Worm (Caenorhabditis elegans) whole organism, L4 larva: Measurements from ENCODE around the gene ZK616.8.

ENCODE experiments used
- dmd-9 ChIP-seq: fragments of 200-800 bp; sonication (Bioruptor generic); IDR thresholded peaks from 2 replicates; pipeline ENCODE4 v1.3.6; 2022; ENCODE audit warnings: missing genetic modification reagents, missing genetic modification characterization, missing compliant biosample characterization
- fkh-10 ChIP-seq: fragments of 150-350 bp; optimal IDR thresholded peaks from 2 replicates; lab custom pipeline; 2014; ENCODE audit warnings: missing biosample characterization, missing genetic modification reagents, missing genetic modification characterization
- gei-8 ChIP-seq: fragments of 200-800 bp; sonication (Bioruptor generic); optimal IDR thresholded peaks from 2 replicates; lab custom pipeline; 2018; ENCODE audit warnings: mild to moderate bottlenecking, missing genetic modification characterization, missing compliant biosample characterization
- lin-39 ChIP-seq: fragments of 150-350 bp; optimal IDR thresholded peaks from 2 replicates; lab custom pipeline; 2014; ENCODE audit warnings: missing biosample characterization, missing genetic modification reagents, missing genetic modification characterization
- nhr-11 ChIP-seq: fragments of 150-350 bp; optimal IDR thresholded peaks from 2 replicates; lab custom pipeline; 2014; ENCODE audit warnings: missing biosample characterization, missing genetic modification characterization
- nhr-41 ChIP-seq: fragments of 200-800 bp; sonication (Bioruptor generic); IDR thresholded peaks from 2 replicates; pipeline ENCODE4 v1.3.6; 2022; ENCODE audit warnings: missing genetic modification reagents, missing genetic modification characterization, missing compliant biosample characterization
- tra-1 ChIP-seq: fragments of 200-800 bp; sonication (Bioruptor generic); IDR thresholded peaks from 2 replicates; pipeline ENCODE4 v1.3.6; 2022; ENCODE audit warnings: missing genetic modification reagents, missing genetic modification characterization, missing compliant biosample characterization
- unc-39 ChIP-seq: sonication (generic microtip); optimal IDR thresholded peaks from 2 replicates; lab custom pipeline; 2017; ENCODE audit warnings: missing biosample characterization, missing genetic modification characterization
- unc-62 ChIP-seq, 3 experiments: fragments of 150-350 bp in 1 of 3; sonication (generic microtip); optimal IDR thresholded peaks in 2 of 3; peaks in 1 of 3; 1 replicate in 1 of 3; 2 replicates in 2 of 3; lab custom pipeline; 2014 to 2017; ENCODE audit warnings: missing biosample characterization in 3 of 3, missing genetic modification characterization in 3 of 3, missing genetic modification reagents in 3 of 3, missing genotype in 1 of 3
- ztf-11 ChIP-seq: fragments of 150-350 bp; optimal IDR thresholded peaks from 2 replicates; lab custom pipeline; 2014; ENCODE audit warnings: missing biosample characterization, missing genetic modification characterization

DNA sequence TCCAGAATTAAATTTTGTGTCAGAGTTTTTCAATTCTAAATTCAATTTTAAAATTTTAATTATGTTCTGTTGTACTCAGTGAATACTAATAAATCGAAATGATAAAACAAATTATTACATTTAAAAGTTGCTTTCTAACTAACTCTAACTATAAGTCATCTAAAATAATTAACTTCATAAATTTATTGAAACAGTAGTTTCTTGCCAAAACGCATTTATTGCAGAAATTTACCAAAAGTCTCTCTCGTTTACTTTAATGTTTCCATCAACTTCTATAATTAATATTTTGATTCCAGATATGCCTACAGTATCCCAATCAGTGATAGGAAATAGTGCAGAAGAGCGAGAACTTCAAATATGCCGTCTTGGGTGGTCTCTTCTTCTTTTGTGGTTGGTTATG, 11.4 kb downstream of the ZK616.8 start, which contains the start of gene ZK616.1:
- TF ChIP-seq ztf-11 (tag; lab: Kevin White, UChicago) (no peak), dmd-9 (GFP tag; lab: Robert Waterston, UW) (no peak), unc-62 (GFP tag; optimal IDR thresholded peaks at IDR 0.05 in 1 of 2; lab: Kevin White, UChicago) (peak in 1 of 2 experiments; percentile 16), unc-62 (tag; optimal IDR thresholded peaks at IDR 0.05; lab: Kevin White, UChicago) (no peak), fkh-10 (GFP tag; lab: Kevin White, UChicago) (no peak), tra-1 (GFP tag; lab: Robert Waterston, UW) (no peak), unc-39 (no peak), nhr-41 (GFP tag; lab: Robert Waterston, UW) (no peak), lin-39 (no peak), nhr-11 (tag; lab: Kevin White, UChicago) (no peak), gei-8 (GFP tag; lab: Kevin White, UChicago) (no peak)
